Worm (Caenorhabditis elegans) whole organism, early embryonic: ENCODE data around the gene cyk-7.

Experiments used
- B0310.2 ChIP-seq: sonication (generic microtip); optimal IDR thresholded peaks from 2 replicates; lab custom pipeline; 2016; ENCODE audit warnings: mild to moderate bottlenecking, missing genetic modification characterization, missing compliant biosample characterization
- F13C5.2 ChIP-seq: sonication (generic microtip); optimal IDR thresholded peaks from 2 replicates; lab custom pipeline; 2017; ENCODE audit warnings: mild to moderate bottlenecking, missing genetic modification characterization, inconsistent platforms, missing compliant biosample characterization
- aly-1 ChIP-seq: sonication (generic microtip); optimal IDR thresholded peaks from 2 replicates; lab custom pipeline; 2016; ENCODE audit warnings: missing genetic modification characterization, missing compliant biosample characterization
- ama-1 ChIP-seq: fragments of 150-350 bp; optimal IDR thresholded peaks from 2 replicates; lab custom pipeline; 2014
- ceh-13 ChIP-seq: fragments of 200-800 bp; sonication (Bioruptor generic); optimal IDR thresholded peaks from 2 replicates; lab custom pipeline; 2018; ENCODE audit warnings: mild to moderate bottlenecking, missing genetic modification characterization, missing compliant biosample characterization
- ceh-36 ChIP-seq: sonication (generic microtip); optimal IDR thresholded peaks from 2 replicates; lab custom pipeline; 2016; ENCODE audit warnings: missing genetic modification characterization, inconsistent platforms, missing compliant biosample characterization
- ets-7 ChIP-seq: sonication (generic microtip); optimal IDR thresholded peaks from 2 replicates; lab custom pipeline; 2016; ENCODE audit warnings: missing genotype, missing genetic modification characterization, missing compliant biosample characterization
- flt-1 ChIP-seq: fragments of 200-800 bp; sonication (Bioruptor generic); IDR thresholded peaks from 2 replicates; pipeline ENCODE4 v1.3.6; 2022; ENCODE audit warnings: missing genetic modification characterization, missing compliant biosample characterization
- hmbx-1 ChIP-seq: sonication (generic microtip); optimal IDR thresholded peaks from 2 replicates; lab custom pipeline; 2016; ENCODE audit warnings: mild to moderate bottlenecking, missing genetic modification characterization, missing compliant biosample characterization
- hmg-4 ChIP-seq: fragments of 200-800 bp; sonication (Bioruptor generic); optimal IDR thresholded peaks from 2 replicates; lab custom pipeline; 2018; ENCODE audit warnings: mild to moderate bottlenecking, missing genetic modification characterization, missing compliant biosample characterization
- hnd-1 ChIP-seq: sonication (generic microtip); optimal IDR thresholded peaks from 2 replicates; lab custom pipeline; 2016; ENCODE audit warnings: missing genetic modification characterization, missing compliant biosample characterization
- pes-1 ChIP-seq: fragments of 200-800 bp; sonication (Bioruptor generic); IDR thresholded peaks from 2 replicates; pipeline ENCODE4 v1.3.6; 2022; ENCODE audit warnings: missing genetic modification reagents, missing genetic modification characterization, missing compliant biosample characterization
- scrt-1 ChIP-seq: fragments of 200-800 bp; sonication (Bioruptor generic); IDR thresholded peaks from 2 replicates; pipeline ENCODE4 v1.3.6; 2022; ENCODE audit warnings: missing genetic modification characterization, missing compliant biosample characterization
- sea-1 ChIP-seq: fragments of 200-800 bp; sonication (Bioruptor generic); conservative IDR thresholded peaks from 2 replicates; pipeline ENCODE4 v1.3.6; 2022; ENCODE audit warnings: missing genetic modification characterization, missing compliant biosample characterization
- tbx-11 ChIP-seq: fragments of 200-800 bp; sonication (Bioruptor generic); IDR thresholded peaks from 2 replicates; pipeline ENCODE4 v1.3.6; 2022; ENCODE audit warnings: missing genetic modification characterization, missing compliant biosample characterization
- tbx-37 ChIP-seq: fragments of 200-800 bp; sonication (Bioruptor generic); conservative IDR thresholded peaks from 2 replicates; pipeline ENCODE4 v1.3.6; 2022; ENCODE audit warnings: missing genetic modification reagents, missing genetic modification characterization, missing compliant biosample characterization
- tra-4 ChIP-seq: sonication (generic microtip); optimal IDR thresholded peaks from 2 replicates; lab custom pipeline; 2017; ENCODE audit warnings: missing genetic modification characterization, missing compliant biosample characterization

The cyk-7 gene

DNA sequence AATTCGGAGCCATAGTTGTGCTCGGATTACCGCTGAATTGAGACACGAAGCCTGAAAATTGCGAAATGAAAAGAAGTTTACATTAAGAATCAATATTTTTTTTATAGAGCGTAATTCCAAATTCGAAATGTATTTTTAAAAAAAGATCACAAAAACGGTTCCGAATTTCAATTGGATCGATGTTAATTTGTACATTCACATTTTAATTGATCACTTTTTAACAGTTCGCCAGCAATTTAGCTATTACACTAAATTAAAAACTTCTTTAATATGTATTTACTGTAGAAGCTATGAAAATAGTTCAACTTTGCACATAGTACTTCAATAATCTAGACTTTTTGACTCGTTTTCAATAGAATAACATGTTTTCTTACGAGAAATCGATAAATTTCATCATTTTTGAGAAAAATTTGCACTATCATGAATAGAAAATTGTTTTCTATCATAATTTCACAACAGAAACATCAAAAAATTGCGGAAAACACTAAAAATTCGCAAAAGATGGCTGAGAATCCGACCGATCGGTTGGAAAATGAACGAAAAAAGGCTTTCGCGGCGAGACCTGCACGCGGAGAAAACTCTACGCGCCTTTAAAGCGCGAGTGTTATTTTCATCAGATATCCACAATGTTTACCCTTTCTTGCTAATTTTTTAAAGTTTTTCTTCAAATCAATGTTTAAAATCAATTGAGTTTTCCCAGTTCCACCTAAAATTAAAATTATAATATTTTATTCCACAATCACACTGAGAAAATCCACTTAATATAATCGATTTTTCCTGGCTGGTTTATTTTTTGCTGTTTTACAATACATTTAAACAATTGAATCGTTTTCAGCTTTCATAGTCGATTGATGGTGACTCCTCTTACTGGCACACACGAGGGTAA lies 33.6 kb upstream of the cyk-7 start, which contains the start of the genes egl-45 and kcmf-1:
Gene egl-45 (minus strand): TSS at position 51 of the 886 bp plus-strand sequence.
Gene kcmf-1 (plus strand): TSS at position 836 of the 886 bp plus-strand sequence.
- TF ChIP-seq hnd-1 (tag; lab: Kevin White, UChicago) (no peak), pes-1 (no peak), hmg-4 (no peak), ceh-36 (tag; lab: Kevin White, UChicago) (no peak), scrt-1 (GFP tag; lab: Robert Waterston, UW) (no peak), B0310.2 (tag; lab: Kevin White, UChicago) (no peak), hmbx-1 (tag; lab: Kevin White, UChicago) (no peak), tbx-37 (GFP tag; lab: Robert Waterston, UW) (no peak), sea-1 (GFP tag; lab: Robert Waterston, UW) (no peak), ets-7 (tag; lab: Kevin White, UChicago) (no peak), tbx-11 (GFP tag; lab: Robert Waterston, UW) (no peak)

DNA sequence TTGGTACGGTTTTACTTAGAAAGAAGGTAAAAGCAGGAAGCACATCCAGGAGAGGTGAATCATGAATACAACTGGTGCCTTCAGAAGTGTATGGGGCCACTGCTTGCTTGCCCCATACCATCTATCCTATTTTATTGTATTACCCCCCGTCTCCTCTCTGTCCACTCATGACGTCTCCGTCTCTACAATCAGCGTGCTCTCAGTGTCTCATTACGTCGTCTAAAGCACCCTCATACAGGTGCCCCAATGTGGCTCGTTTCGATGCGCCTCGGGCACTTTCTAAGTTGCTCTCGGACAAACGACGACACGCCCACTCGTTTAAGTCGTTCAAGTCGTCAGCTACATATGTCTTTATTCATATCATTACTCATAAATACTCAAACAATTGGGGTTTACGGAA lies 28.8 kb upstream of the cyk-7 start:
- TF ChIP-seq ets-7 (tag; lab: Kevin White, UChicago) (no peak), B0310.2 (tag; lab: Kevin White, UChicago) (no peak), tbx-37 (GFP tag; lab: Robert Waterston, UW) (no peak), tbx-11 (GFP tag; lab: Robert Waterston, UW) (no peak), ama-1 (lab: Kevin White, UChicago) (no peak), ceh-13 (GFP tag; lab: Kevin White, UChicago) (no peak), scrt-1 (GFP tag; lab: Robert Waterston, UW) (no peak), pes-1 (no peak), aly-1 (no peak)

DNA sequence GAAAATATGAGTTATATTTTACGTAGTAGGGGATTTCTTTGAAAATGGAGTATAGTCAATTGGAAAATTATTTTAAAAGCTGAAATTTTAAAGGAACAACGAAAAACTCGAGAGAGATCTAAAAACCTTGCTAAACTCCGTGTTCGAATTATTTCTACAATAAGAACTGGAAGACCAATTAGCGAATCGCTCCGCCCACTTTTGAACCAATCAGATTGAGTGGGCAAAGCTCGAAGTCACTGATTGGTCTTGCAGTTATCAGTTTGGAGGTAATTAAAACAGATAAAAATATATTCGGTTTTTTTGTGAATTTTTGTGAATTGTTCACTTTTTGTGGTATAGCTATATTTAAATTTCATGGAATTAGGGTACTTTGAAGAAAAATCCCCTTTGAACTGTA lies 28.1 kb upstream of the cyk-7 start:
- no peak for TF ChIP-seq hmg-4
- no peak for TF ChIP-seq hnd-1 (tag; lab: Kevin White, UChicago)
- no peak for TF ChIP-seq B0310.2 (tag; lab: Kevin White, UChicago)
- no peak for TF ChIP-seq ama-1 (lab: Kevin White, UChicago)
- TF ChIP-seq scrt-1 (GFP tag; lab: Robert Waterston, UW): no peak

DNA sequence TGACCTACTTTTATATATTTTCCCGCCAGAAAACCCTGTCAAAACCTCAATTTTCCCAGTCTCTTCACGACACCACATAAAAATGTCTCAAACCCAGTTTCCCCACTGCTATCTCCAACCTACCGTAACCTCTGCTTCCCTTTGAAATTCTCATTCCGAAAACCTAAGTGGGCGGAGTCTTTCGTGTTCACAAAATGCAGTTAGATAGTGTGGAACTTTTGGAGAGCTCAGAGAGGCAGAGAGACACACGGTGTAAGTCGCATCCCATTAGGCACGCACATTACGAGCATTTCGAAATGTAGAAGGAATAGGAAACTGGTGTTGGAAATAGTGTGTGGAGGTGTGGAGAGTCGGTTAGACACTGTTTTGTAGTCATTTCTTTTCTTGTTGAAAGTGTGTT lies 24.7 kb upstream of the cyk-7 start:
- TF ChIP-seq flt-1 (no peak), aly-1 (no peak), B0310.2 (tag; lab: Kevin White, UChicago) (no peak), tra-4 (no peak), hnd-1 (tag; lab: Kevin White, UChicago) (no peak), hmbx-1 (tag; lab: Kevin White, UChicago) (no peak), hmg-4 (no peak), ceh-36 (tag; lab: Kevin White, UChicago) (no peak), pes-1 (no peak), ama-1 (lab: Kevin White, UChicago) (no peak), sea-1 (GFP tag; lab: Robert Waterston, UW) (no peak), ets-7 (tag; lab: Kevin White, UChicago) (no peak), scrt-1 (GFP tag; lab: Robert Waterston, UW) (no peak)

DNA sequence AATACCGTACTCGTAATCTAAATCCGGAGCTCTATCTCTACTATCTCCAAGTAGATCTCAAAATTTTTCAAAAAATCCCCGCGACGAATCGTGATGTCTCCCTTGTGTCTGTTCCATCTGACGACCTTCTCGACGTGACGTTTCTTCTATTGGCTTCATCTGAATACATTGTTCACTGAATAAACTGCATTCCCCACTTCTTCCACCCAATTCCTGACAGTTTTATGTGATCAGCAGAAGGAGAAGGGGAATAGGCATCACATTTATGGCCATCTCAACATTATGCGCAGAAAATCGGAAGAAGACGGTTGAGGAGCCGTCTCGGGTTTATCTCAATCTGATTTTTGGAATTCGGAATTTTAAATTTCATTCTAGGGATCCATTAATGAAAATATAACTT lies 23.8 kb upstream of the cyk-7 start:
- no peak for TF ChIP-seq tbx-11 (GFP tag; lab: Robert Waterston, UW)
- no peak for TF ChIP-seq aly-1
- no peak for TF ChIP-seq hmg-4
- TF ChIP-seq flt-1: no peak
- TF ChIP-seq B0310.2 (tag; lab: Kevin White, UChicago): no peak
- no peak for TF ChIP-seq ceh-13 (GFP tag; lab: Kevin White, UChicago)
- no peak for TF ChIP-seq scrt-1 (GFP tag; lab: Robert Waterston, UW)
- TF ChIP-seq F13C5.2: no peak
- no peak for TF ChIP-seq hnd-1 (tag; lab: Kevin White, UChicago)

DNA sequence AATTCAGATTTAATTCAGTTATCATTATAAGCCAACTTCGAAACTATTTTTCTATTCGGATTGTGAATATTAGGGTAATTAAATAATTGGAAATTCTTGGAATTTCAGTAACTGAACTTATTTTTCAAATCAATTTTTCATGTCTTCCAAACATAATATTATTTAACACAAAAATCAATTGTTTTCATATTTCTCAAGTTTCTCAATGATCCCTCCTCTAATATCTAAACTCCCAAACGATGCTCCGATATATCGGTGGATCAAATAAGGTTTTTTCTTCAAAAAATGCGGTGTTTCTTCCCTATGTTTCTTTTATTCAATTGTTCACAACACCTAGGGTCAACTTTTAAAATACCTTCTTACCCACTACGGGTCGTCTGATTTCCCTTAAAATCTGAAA lies 21.3 kb upstream of the cyk-7 start:
- TF ChIP-seq sea-1 (GFP tag; lab: Robert Waterston, UW) (no peak), B0310.2 (tag; lab: Kevin White, UChicago) (no peak), ets-7 (tag; lab: Kevin White, UChicago) (no peak), tbx-37 (GFP tag; lab: Robert Waterston, UW) (no peak), aly-1 (no peak), hmg-4 (no peak)

DNA sequence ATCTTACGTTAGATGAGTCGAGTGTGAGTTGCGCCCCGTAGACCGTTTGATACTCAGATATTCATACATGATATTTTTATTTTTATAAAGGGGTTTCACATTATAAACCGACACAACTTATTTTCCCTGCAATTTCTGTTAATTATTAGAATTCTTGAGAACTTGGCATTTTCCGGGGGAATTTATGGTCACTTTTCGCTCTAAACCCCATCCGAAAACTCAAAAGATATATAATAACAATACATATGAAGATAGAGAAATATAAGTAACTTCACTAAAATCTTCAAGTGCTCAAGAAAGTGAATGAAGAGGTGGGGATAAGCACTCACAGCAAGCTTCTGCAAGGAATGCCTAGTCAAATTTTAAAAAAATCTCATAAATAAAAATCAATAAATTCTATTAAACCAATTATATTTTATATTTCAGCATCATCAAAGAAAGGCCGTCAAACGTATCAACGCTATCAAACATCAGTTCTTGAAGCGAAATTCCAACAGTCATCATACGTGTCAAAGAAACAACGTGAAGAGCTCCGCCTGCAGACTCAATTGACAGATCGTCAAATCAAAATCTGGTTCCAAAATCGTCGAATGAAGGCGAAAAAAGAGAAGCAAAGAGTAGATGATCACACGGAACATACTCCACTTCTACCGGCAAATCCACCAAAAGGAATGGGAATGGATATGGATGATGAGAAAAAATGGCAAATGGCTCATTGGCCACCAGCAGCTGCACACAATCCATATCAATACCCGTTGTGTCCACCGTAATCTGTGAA lies 20.6 kb upstream of the cyk-7 start:
- TF ChIP-seq tbx-37 (GFP tag; lab: Robert Waterston, UW) (no peak), hmbx-1 (tag; lab: Kevin White, UChicago) (no peak), sea-1 (GFP tag; lab: Robert Waterston, UW) (no peak), tra-4 (no peak), ceh-13 (GFP tag; lab: Kevin White, UChicago) (no peak), hnd-1 (tag; lab: Kevin White, UChicago) (no peak), ama-1 (lab: Kevin White, UChicago) (no peak), pes-1 (no peak), tbx-11 (GFP tag; lab: Robert Waterston, UW) (no peak), scrt-1 (GFP tag; lab: Robert Waterston, UW) (no peak)
